Fruit fly (Drosophila melanogaster) whole organism, embryonic: ENCODE data around the gene CG14866.

ENCODE experiments used
- Asciz ChIP-seq: fragments of 200-800 bp; sonication (Bioruptor generic); optimal IDR thresholded peaks from 2 replicates; lab custom pipeline; 2017; ENCODE audit warnings: missing biosample characterization, mild to moderate bottlenecking, missing genetic modification characterization, missing genetic modification reagents
- Awh ChIP-seq: fragments of 200-800 bp; sonication (Bioruptor generic); IDR thresholded peaks from 2 replicates; pipeline ENCODE4, ENCODE4 v1.3.6; 2022; ENCODE audit warnings: missing biosample characterization, missing genetic modification characterization
- Bgb ChIP-seq: fragments of 200-800 bp; sonication (Bioruptor generic); IDR thresholded peaks from 2 replicates; pipeline ENCODE4 v1.3.6; 2022; ENCODE audit warnings: missing biosample characterization, missing genetic modification characterization; ENCODE audit not compliant: partially characterized antibody
- CG10321 ChIP-seq: fragments of 200-800 bp; sonication (Bioruptor generic); IDR thresholded peaks from 2 replicates; pipeline ENCODE4 v1.3.6; 2022; ENCODE audit warnings: missing biosample characterization, missing genetic modification characterization
- CG11093 ChIP-seq: fragments of 200-800 bp; sonication (Bioruptor generic); IDR thresholded peaks from 3 replicates; pipeline ENCODE4 v1.3.6; 2022; ENCODE audit warnings: missing biosample characterization, missing genetic modification characterization
- CG11247 ChIP-seq: fragments of 200-800 bp; sonication (Bioruptor generic); IDR thresholded peaks from 2 replicates; pipeline ENCODE4 v1.3.6; 2022; ENCODE audit warnings: missing biosample characterization, missing genetic modification characterization
- CG11456 ChIP-seq: fragments of 200-800 bp; sonication (Bioruptor generic); IDR thresholded peaks from 3 replicates; pipeline ENCODE4 v1.3.6; 2022; ENCODE audit warnings: missing biosample characterization, missing genetic modification characterization
- CG12155 ChIP-seq: fragments of 200-800 bp; sonication (Bioruptor generic); optimal IDR thresholded peaks from 3 replicates; lab custom pipeline; 2016; ENCODE audit warnings: missing biosample characterization, missing genetic modification characterization
- CG13624 ChIP-seq: fragments of 200-800 bp; sonication (Bioruptor generic); optimal IDR thresholded peaks from 2 replicates; lab custom pipeline; 2016; ENCODE audit warnings: missing biosample characterization, missing genetic modification characterization
- CG15073 ChIP-seq: fragments of 200-800 bp; sonication (Bioruptor generic); optimal IDR thresholded peaks from 2 replicates; lab custom pipeline; 2016; ENCODE audit warnings: missing biosample characterization, missing genetic modification characterization
- CG1603 ChIP-seq: fragments of 200-800 bp; sonication (Bioruptor generic); optimal IDR thresholded peaks from 2 replicates; lab custom pipeline; 2019; ENCODE audit warnings: missing biosample characterization, mild to moderate bottlenecking, missing genetic modification characterization, moderate library complexity
- CG16813 ChIP-seq: fragments of 200-800 bp; sonication (Bioruptor generic); IDR thresholded peaks from 3 replicates; pipeline ENCODE4 v1.3.6; 2022; ENCODE audit warnings: missing biosample characterization, missing genetic modification characterization; ENCODE audit not compliant: partially characterized antibody
- CG17612 ChIP-seq: fragments of 200-800 bp; sonication (Bioruptor generic); IDR thresholded peaks from 2 replicates; pipeline ENCODE4 v1.3.6; 2022; ENCODE audit warnings: missing biosample characterization, missing genetic modification characterization
- CG17802 ChIP-seq: fragments of 200-800 bp; sonication (Bioruptor generic); optimal IDR thresholded peaks from 2 replicates; lab custom pipeline; 2018; ENCODE audit warnings: missing biosample characterization, mild to moderate bottlenecking, missing genetic modification characterization, moderate library complexity
- CG2129 ChIP-seq: fragments of 200-800 bp; sonication (Bioruptor generic); IDR thresholded peaks from 2 replicates; pipeline ENCODE4 v1.3.6; 2022; ENCODE audit warnings: missing biosample characterization, missing genetic modification characterization; ENCODE audit not compliant: partially characterized antibody
- CG30431 ChIP-seq: fragments of 200-800 bp; sonication (Bioruptor generic); optimal IDR thresholded peaks from 2 replicates; lab custom pipeline; 2017; ENCODE audit warnings: missing biosample characterization, missing genetic modification characterization
- CG4730 ChIP-seq: fragments of 200-800 bp; sonication (Bioruptor generic); IDR thresholded peaks from 2 replicates; pipeline ENCODE4 v1.3.6; 2022; ENCODE audit warnings: missing biosample characterization, missing genetic modification characterization
- CG6254 ChIP-seq: fragments of 200-800 bp; sonication (Bioruptor generic); optimal IDR thresholded peaks from 3 replicates; lab custom pipeline; 2017; ENCODE audit warnings: mild to moderate bottlenecking, missing biosample characterization, missing genetic modification reagents, missing genetic modification characterization
- CG6854 ChIP-seq: fragments of 200-800 bp; sonication (Bioruptor generic); optimal IDR thresholded peaks from 3 replicates; lab custom pipeline; 2017; ENCODE audit warnings: missing biosample characterization, mild to moderate bottlenecking, missing genetic modification characterization
- CG7271 ChIP-seq: fragments of 200-800 bp; sonication (Bioruptor generic); optimal IDR thresholded peaks from 2 replicates; lab custom pipeline; 2018; ENCODE audit warnings: missing biosample characterization, mild to moderate bottlenecking, missing genetic modification characterization, moderate library complexity
- Dll ChIP-seq: fragments of 200-800 bp; sonication (Bioruptor generic); IDR thresholded peaks from 4 replicates; pipeline ENCODE4 v1.3.6; 2022; ENCODE audit warnings: missing biosample characterization, missing genetic modification characterization; ENCODE audit not compliant: partially characterized antibody
- Gsc ChIP-seq: fragments of 200-800 bp; sonication (Bioruptor generic); IDR thresholded peaks from 2 replicates; pipeline ENCODE4 v1.3.6; 2022; ENCODE audit warnings: missing biosample characterization, missing genetic modification characterization
- H15 ChIP-seq: fragments of 200-800 bp; sonication (Bioruptor generic); IDR thresholded peaks from 3 replicates; pipeline ENCODE4 v1.3.6; 2022; ENCODE audit warnings: missing biosample characterization, missing genetic modification characterization
- HLH3B ChIP-seq: fragments of 200-800 bp; sonication (Bioruptor generic); IDR thresholded peaks from 2 replicates; pipeline ENCODE4 v1.3.6; 2022; ENCODE audit warnings: missing biosample characterization, missing genetic modification characterization
- Hey ChIP-seq: fragments of 200-800 bp; sonication (Bioruptor generic); optimal IDR thresholded peaks from 3 replicates; lab custom pipeline; 2018; ENCODE audit warnings: missing biosample characterization, mild to moderate bottlenecking, missing genetic modification characterization
- Hr3 ChIP-seq: fragments of 200-800 bp; sonication (Bioruptor generic); optimal IDR thresholded peaks from 3 replicates; lab custom pipeline; 2016; ENCODE audit warnings: missing biosample characterization, missing genetic modification characterization
- MTF-1 ChIP-seq: fragments of 200-800 bp; sonication (Bioruptor generic); optimal IDR thresholded peaks from 2 replicates; lab custom pipeline; 2018; ENCODE audit warnings: missing biosample characterization, mild to moderate bottlenecking, missing genetic modification characterization, borderline replicate concordance
- Mad ChIP-seq: fragments of 200-800 bp; sonication (Bioruptor generic); optimal IDR thresholded peaks from 2 replicates; lab custom pipeline; 2016; ENCODE audit warnings: missing biosample characterization, missing genetic modification characterization
- NfI ChIP-seq: fragments of 200-800 bp; sonication (Bioruptor generic); optimal IDR thresholded peaks from 3 replicates; lab custom pipeline; 2018; ENCODE audit warnings: missing biosample characterization, mild to moderate bottlenecking, missing genetic modification characterization, moderate library complexity
- Ravus ChIP-seq: fragments of 200-800 bp; sonication (Bioruptor generic); IDR thresholded peaks from 2 replicates; pipeline ENCODE4 v1.3.6; 2022; ENCODE audit warnings: missing biosample characterization, missing genetic modification characterization
- YL-1 ChIP-seq: fragments of 200-800 bp; sonication (Bioruptor generic); optimal IDR thresholded peaks from 3 replicates; lab custom pipeline; 2017; ENCODE audit warnings: missing biosample characterization, mild to moderate bottlenecking, missing genetic modification characterization
- ara ChIP-seq: fragments of 200-800 bp; sonication (Bioruptor generic); IDR thresholded peaks from 2 replicates; pipeline ENCODE4 v1.3.6; 2022; ENCODE audit warnings: missing biosample characterization, missing genetic modification characterization
- ash1 ChIP-seq: fragments of 200-800 bp; sonication (Bioruptor generic); optimal IDR thresholded peaks from 2 replicates; lab custom pipeline; 2018; ENCODE audit warnings: missing biosample characterization, mild to moderate bottlenecking, missing genetic modification characterization
- bab2 ChIP-seq: fragments of 200-800 bp; sonication (Bioruptor generic); optimal IDR thresholded peaks from 2 replicates; lab custom pipeline; 2016; ENCODE audit warnings: missing biosample characterization, missing genetic modification characterization
- cato ChIP-seq: fragments of 200-800 bp; sonication (Bioruptor generic); optimal IDR thresholded peaks from 2 replicates; lab custom pipeline; 2016; ENCODE audit warnings: missing biosample characterization, missing genetic modification characterization, borderline replicate concordance
- dm ChIP-seq: fragments of 200-800 bp; sonication (Bioruptor generic); optimal IDR thresholded peaks from 3 replicates; lab custom pipeline; 2016; ENCODE audit warnings: missing biosample characterization, missing genetic modification characterization
- esg ChIP-seq: fragments of 200-800 bp; sonication (Bioruptor generic); conservative IDR thresholded peaks from 2 replicates; pipeline ENCODE4 v1.3.6; 2022; ENCODE audit warnings: missing biosample characterization, missing genetic modification characterization
- eve ChIP-seq, 2 experiments: fragments of >200 bp; optimal IDR thresholded peaks; 2 replicates each; lab custom pipeline; 2017; ENCODE audit warnings: missing biosample characterization in 2 of 2, missing genetic modification characterization in 2 of 2
- fd96Cb ChIP-seq: fragments of 200-800 bp; sonication (Bioruptor generic); optimal IDR thresholded peaks from 2 replicates; lab custom pipeline; 2018; ENCODE audit warnings: missing biosample characterization, mild to moderate bottlenecking, missing genetic modification characterization, moderate library complexity
- hb ChIP-seq: fragments of 200-800 bp; sonication (Bioruptor generic); IDR thresholded peaks from 3 replicates; pipeline ENCODE4 v1.3.6; 2022; ENCODE audit warnings: missing biosample characterization, missing genetic modification characterization; ENCODE audit not compliant: partially characterized antibody
- her ChIP-seq: fragments of 200-800 bp; sonication (Bioruptor generic); optimal IDR thresholded peaks from 2 replicates; lab custom pipeline; 2016; ENCODE audit warnings: missing biosample characterization, missing genetic modification characterization
- jigr1 ChIP-seq: fragments of 200-800 bp; sonication (Bioruptor generic); IDR thresholded peaks from 3 replicates; pipeline ENCODE4 v1.3.6; 2022; ENCODE audit warnings: missing biosample characterization, missing genetic modification characterization
- kah ChIP-seq: fragments of 200-800 bp; sonication (Bioruptor generic); optimal IDR thresholded peaks from 2 replicates; lab custom pipeline; 2018; ENCODE audit warnings: missing biosample characterization, mild to moderate bottlenecking, missing genetic modification characterization
- mam ChIP-seq: fragments of 200-800 bp; sonication (Bioruptor generic); optimal IDR thresholded peaks from 3 replicates; lab custom pipeline; 2016; ENCODE audit warnings: missing biosample characterization, missing genetic modification characterization
- mirr ChIP-seq: fragments of 200-800 bp; sonication (Bioruptor generic); optimal IDR thresholded peaks from 3 replicates; lab custom pipeline; 2018; ENCODE audit warnings: missing biosample characterization, mild to moderate bottlenecking, missing genetic modification characterization
- otp ChIP-seq: fragments of 200-800 bp; sonication (Bioruptor generic); IDR thresholded peaks from 3 replicates; pipeline ENCODE4, ENCODE4 v1.3.6; 2022; ENCODE audit warnings: missing biosample characterization, missing genetic modification characterization
- sens-2 ChIP-seq: fragments of 200-800 bp; sonication (Bioruptor generic); IDR thresholded peaks from 2 replicates; pipeline ENCODE4 v1.3.6; 2022; ENCODE audit warnings: missing biosample characterization, missing genetic modification characterization
- sob ChIP-seq: fragments of 200-800 bp; sonication (Bioruptor generic); IDR thresholded peaks from 2 replicates; pipeline ENCODE4 v1.3.6; 2022; ENCODE audit warnings: missing biosample characterization, missing genetic modification characterization
- unc-4 ChIP-seq: fragments of 200-800 bp; sonication (Bioruptor generic); IDR thresholded peaks from 2 replicates; pipeline ENCODE4 v1.3.6; 2022; ENCODE audit warnings: missing biosample characterization, missing genetic modification characterization; ENCODE audit not compliant: partially characterized antibody
- wdn ChIP-seq: fragments of 200-800 bp; sonication (Bioruptor generic); IDR thresholded peaks from 2 replicates; pipeline ENCODE4 v1.3.6; 2022; ENCODE audit warnings: missing biosample characterization, missing genetic modification characterization
- yki ChIP-seq: fragments of >200 bp; optimal IDR thresholded peaks from 3 replicates; lab custom pipeline; 2018

Gene CG14866

DNA sequence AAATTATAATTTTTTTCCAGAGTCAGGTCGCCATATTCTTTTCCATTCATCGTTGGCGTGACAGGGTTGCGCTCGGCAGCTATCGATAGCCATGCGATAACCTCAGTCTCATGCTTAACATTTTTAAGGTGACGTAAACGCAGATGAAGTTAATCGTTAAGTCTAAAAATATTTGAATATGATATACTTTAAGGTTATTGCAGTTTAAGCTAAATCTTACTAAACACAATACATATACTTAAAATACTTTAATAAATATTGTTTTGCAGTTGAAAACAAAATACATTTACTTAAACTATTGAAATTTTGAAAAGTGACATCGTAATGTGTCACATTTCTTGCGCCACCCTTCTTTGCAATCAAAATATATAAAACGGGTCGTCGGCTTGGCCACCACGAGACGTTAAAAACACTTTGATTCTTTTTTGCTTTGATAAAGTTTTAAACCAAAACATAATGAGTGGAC, 41.1 kb upstream of the CG14866 start, which contains the start of the genes Cp190 and CG4338:
Gene Cp190 (minus strand): TSS at position 84 of the 466 bp plus-strand sequence.
Gene CG4338 (plus strand): TSS at position 365 of the 466 bp plus-strand sequence.
- peak; percentile 96 for TF ChIP-seq CG7271 (tag; lab: Kevin White, UChicago)
- TF ChIP-seq mirr (GFP tag; lab: Kevin White, UChicago), result peak; percentile 97
- peak; percentile 97 for TF ChIP-seq CG12155 (GFP tag; lab: Kevin White, UChicago)
- peak; percentile 93 for TF ChIP-seq bab2
- peak; percentile 93 for TF ChIP-seq mam (GFP tag; lab: Kevin White, UChicago)
- peak; percentile 93 for TF ChIP-seq CG6254 (GFP tag; lab: Kevin White, UChicago)
- TF ChIP-seq CG15073, result peak; percentile 78
- peak; percentile 96 for TF ChIP-seq cato
- TF ChIP-seq yki (lab: Kevin White, UChicago), result no peak
- TF ChIP-seq kah (GFP tag; lab: Kevin White, UChicago), result peak; percentile 95
- TF ChIP-seq ara (GFP tag; lab: Robert Waterston, UW), result peak; percentile 96
- peak; percentile 87; the same call in 1 of the 2 replicates for TF ChIP-seq Gsc (GFP tag; lab: Robert Waterston, UW)
- peak; percentile 95 for TF ChIP-seq CG11247
- peak; percentile 80 for TF ChIP-seq CG10321 (GFP tag; lab: Robert Waterston, UW)
- TF ChIP-seq Bgb (GFP tag; lab: Robert Waterston, UW), result peak; percentile 82
- peak; percentile 94 for TF ChIP-seq Mad (GFP tag; lab: Kevin White, UChicago)
- TF ChIP-seq CG1603 (tag; lab: Kevin White, UChicago), result peak; percentile 92
- TF ChIP-seq Awh (GFP tag; lab: Robert Waterston, UW), result peak; percentile 94
- peak; percentile 86 for TF ChIP-seq CG17802 (tag; lab: Kevin White, UChicago)
- peak; percentile 97 for TF ChIP-seq YL-1
- TF ChIP-seq CG16813 (GFP tag; lab: Robert Waterston, UW), result peak; percentile 85
- peak; percentile 94 for TF ChIP-seq sens-2 (GFP tag; lab: Robert Waterston, UW)
- peak; percentile 95 for TF ChIP-seq CG30431 (GFP tag; lab: Kevin White, UChicago)
- TF ChIP-seq Asciz (GFP tag; lab: Kevin White, UChicago), result peak; percentile 96
- peak; percentile 96 for TF ChIP-seq sob (GFP tag; lab: Robert Waterston, UW)
- no peak; the same call in none of the 2 replicates for TF ChIP-seq CG4730 (GFP tag; lab: Robert Waterston, UW)
- peak; percentile 98 for TF ChIP-seq esg (GFP tag; lab: Robert Waterston, UW)
- peak; percentile 58 for TF ChIP-seq ash1 (GFP tag; lab: Kevin White, UChicago)
- peak; percentile 98 for TF ChIP-seq Hr3
- peak; percentile 95 for TF ChIP-seq CG11456
- peak; percentile 89 for TF ChIP-seq dm (GFP tag; lab: Kevin White, UChicago)
- peak; percentile 95 for TF ChIP-seq wdn (GFP tag; lab: Robert Waterston, UW)
- peak; percentile 87 for TF ChIP-seq MTF-1 (GFP tag; lab: Kevin White, UChicago)
- peak; percentile 87 for TF ChIP-seq H15 (GFP tag; lab: Robert Waterston, UW)
- TF ChIP-seq unc-4 (GFP tag; lab: Robert Waterston, UW), result peak; percentile 83
- peak; percentile 96 for TF ChIP-seq HLH3B (GFP tag; lab: Robert Waterston, UW)
- TF ChIP-seq CG2129, result 0 out of 2 replicates have a peak, but pooled peaks have one; percentile 29
- peak; percentile 78; the same call in 3 of the 4 replicates for TF ChIP-seq Dll (GFP tag; lab: Robert Waterston, UW)
- TF ChIP-seq jigr1 (GFP tag; lab: Robert Waterston, UW), result peak; percentile 93
- peak; percentile 91 for TF ChIP-seq CG13624 (GFP tag; lab: Kevin White, UChicago)
- peak; percentile 89 for TF ChIP-seq Ravus (GFP tag; lab: Robert Waterston, UW)
- TF ChIP-seq fd96Cb (tag; lab: Kevin White, UChicago), result peak; percentile 98
- TF ChIP-seq NfI, result peak; percentile 98
- peak; percentile 90 for TF ChIP-seq Hey (tag; lab: Kevin White, UChicago)
- TF ChIP-seq CG6854 (GFP tag; lab: Kevin White, UChicago), result peak; percentile 95
- peak in 1 of 2 experiments; percentile 61 for TF ChIP-seq eve (GFP tag; optimal IDR thresholded peaks at IDR 0.05; lab: Kevin White, UChicago)
- peak; percentile 52 for TF ChIP-seq her (GFP tag; lab: Kevin White, UChicago)
- TF ChIP-seq hb, result peak; percentile 72
- TF ChIP-seq CG17612 (GFP tag; lab: Robert Waterston, UW), result peak; percentile 91
- TF ChIP-seq otp (GFP tag; lab: Robert Waterston, UW), result peak; percentile 91
- peak; percentile 96 for TF ChIP-seq CG11093 (GFP tag; lab: Robert Waterston, UW)
